Worm (Caenorhabditis elegans) whole organism, midembryonic: ENCODE measurements around the gene B0395.3.
"Not testable (repeated sequence)": the region's sequence is repeated elsewhere in the genome, so short reads cannot be mapped to it uniquely, and the experiment has no call there.

ENCODE experiments used
- T22C8.4 ChIP-seq: fragments of 200-800 bp; sonication (Bioruptor generic); IDR thresholded peaks from 2 replicates; pipeline ENCODE4 v1.3.6; 2022; ENCODE audit warnings: missing genetic modification characterization, missing compliant biosample characterization
- cog-1 ChIP-seq: sonication (generic microtip); optimal IDR thresholded peaks from 2 replicates; lab custom pipeline; 2016; ENCODE audit warnings: missing genetic modification characterization, missing compliant biosample characterization
- flt-1 ChIP-seq: fragments of 200-800 bp; sonication (Bioruptor generic); IDR thresholded peaks from 2 replicates; pipeline ENCODE4 v1.3.6; 2022; ENCODE audit warnings: missing genetic modification characterization, missing compliant biosample characterization
- klf-2 ChIP-seq: fragments of 200-800 bp; sonication (Bioruptor generic); conservative IDR thresholded peaks from 2 replicates; pipeline ENCODE4 v1.3.6; 2022; ENCODE audit warnings: missing genetic modification reagents, missing genetic modification characterization, missing compliant biosample characterization
- med-1 ChIP-seq: sonication (generic microtip); optimal IDR thresholded peaks from 2 replicates; lab custom pipeline; 2017; ENCODE audit warnings: missing genetic modification characterization, mild to moderate bottlenecking, missing compliant biosample characterization, antibody characterized with exemption, missing genetic modification reagents; ENCODE audit not compliant: insufficient read depth
- ref-1 ChIP-seq: fragments of 200-800 bp; sonication (Bioruptor generic); conservative IDR thresholded peaks from 2 replicates; pipeline ENCODE4 v1.3.6; 2022; ENCODE audit warnings: missing genetic modification reagents, missing genetic modification characterization, missing compliant biosample characterization
- tab-1 ChIP-seq: fragments of 200-800 bp; sonication (Bioruptor generic); IDR thresholded peaks from 2 replicates; pipeline ENCODE4 v1.3.6; 2022; ENCODE audit warnings: missing genetic modification characterization, missing compliant biosample characterization
- ztf-23 ChIP-seq: fragments of 200-800 bp; sonication (Bioruptor generic); IDR thresholded peaks from 2 replicates; pipeline ENCODE4 v1.3.6; 2022; ENCODE audit warnings: missing genetic modification reagents, missing genetic modification characterization, missing compliant biosample characterization
- ztf-29 ChIP-seq: fragments of 200-800 bp; sonication (Bioruptor generic); IDR thresholded peaks from 2 replicates; pipeline ENCODE4 v1.3.6; 2022; ENCODE audit warnings: missing genetic modification reagents, missing genetic modification characterization, missing compliant biosample characterization

The B0395.3 gene

ce11 chrX:16040207-16040716 is at the start of gene B0395.3:
B0395.3 (minus strand) TSS chrX:16040257.
- TF ChIP-seq cog-1 (no peak), ztf-23 (peak; percentile 65; the same call in 1 of the 2 replicates), klf-2 (GFP tag; lab: Robert Waterston, UW) (no peak), med-1 (no peak)

ce11 chrX:16087842-16088241 is 47.8 kb upstream of the B0395.3 start:
- TF ChIP-seq ztf-29 = no peak
- TF ChIP-seq cog-1 = no peak
- no peak for TF ChIP-seq med-1
- TF ChIP-seq klf-2 (GFP tag; lab: Robert Waterston, UW) = no peak
- TF ChIP-seq ztf-23 = no peak

DNA sequence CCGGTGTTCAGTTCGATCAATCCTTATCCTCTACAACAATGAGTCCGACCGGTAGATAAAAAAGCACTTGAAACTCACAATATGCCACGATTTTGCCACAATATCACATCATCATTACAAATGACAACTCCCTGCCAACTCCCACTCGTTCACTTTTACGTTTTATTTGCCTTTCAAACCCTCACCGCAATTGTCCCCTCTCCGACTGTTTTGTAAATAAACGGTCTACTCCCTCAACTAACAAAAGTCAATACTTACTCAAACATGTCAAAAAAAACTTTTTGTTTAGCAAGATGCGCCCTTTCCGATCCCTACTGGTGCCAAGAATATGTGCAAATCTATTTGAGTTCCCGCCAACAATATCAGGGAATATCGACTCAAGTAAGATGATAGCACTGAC is 45.0 kb upstream of the B0395.3 start, which contains the start of gene C30F2.2:
C30F2.2 (minus strand) TSS at position 122 of the 400 bp plus-strand sequence.
- TF ChIP-seq med-1 (no peak), flt-1 (GFP tag; lab: Robert Waterston, UW) (no peak), ref-1 (GFP tag; lab: Robert Waterston, UW) (no peak), ztf-23 (no peak), cog-1 (no peak), T22C8.4 (GFP tag; lab: Robert Waterston, UW) (no peak), klf-2 (GFP tag; lab: Robert Waterston, UW) (no peak), ztf-29 (no peak), tab-1 (no peak)

DNA sequence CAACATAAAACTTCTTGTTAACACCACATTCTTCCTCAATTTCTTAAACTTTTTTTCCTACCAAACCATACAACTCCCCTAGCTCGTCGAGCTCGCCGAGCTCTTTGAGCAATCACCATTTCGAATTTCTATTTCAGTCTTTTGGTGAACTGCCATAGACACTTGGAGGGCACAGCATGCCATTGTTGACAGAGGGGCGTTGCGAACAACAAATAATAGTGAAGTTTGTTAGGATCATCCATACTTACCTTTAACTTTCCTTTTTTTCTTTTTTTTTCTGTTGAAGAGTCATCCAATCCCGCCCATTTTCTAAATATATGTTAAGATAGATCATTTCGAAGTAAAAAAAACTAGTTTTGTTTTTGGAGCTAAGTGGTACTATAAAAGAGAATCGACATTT is 42.0 kb upstream of the B0395.3 start, which contains the start of gene idpp-14:
idpp-14 (plus strand) TSS at position 324 of the 400 bp plus-strand sequence.
- TF ChIP-seq med-1 (no peak), klf-2 (GFP tag; lab: Robert Waterston, UW) (no peak), ztf-29 (no peak), flt-1 (GFP tag; lab: Robert Waterston, UW) (no peak), tab-1 (no peak), ztf-23 (no peak), ref-1 (GFP tag; lab: Robert Waterston, UW) (no peak), cog-1 (no peak), T22C8.4 (GFP tag; lab: Robert Waterston, UW) (no peak)

DNA sequence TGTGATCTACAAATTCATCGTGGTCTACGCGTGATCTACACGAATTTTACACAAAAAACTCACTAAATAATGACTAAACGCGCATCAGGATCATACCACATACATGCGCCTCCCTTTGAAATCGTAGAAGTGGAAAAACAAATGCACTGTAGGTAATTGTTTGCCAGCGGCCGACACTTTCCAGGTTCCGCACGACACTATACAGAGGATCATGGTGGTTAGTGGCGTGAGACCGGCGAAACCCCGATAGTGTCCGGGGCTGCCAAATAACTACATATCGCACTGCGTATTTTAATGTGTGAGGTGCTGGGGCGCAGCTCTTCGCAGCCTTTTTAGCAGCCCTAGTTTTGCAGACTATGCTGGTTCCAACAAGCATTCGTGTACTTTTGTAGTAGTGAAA is 38.6 kb upstream of the B0395.3 start:
- TF ChIP-seq tab-1 (no peak), med-1 (no peak), ztf-23 (no peak), ref-1 (GFP tag; lab: Robert Waterston, UW) (no peak), cog-1 (no peak), klf-2 (GFP tag; lab: Robert Waterston, UW) (no peak), ztf-29 (no peak), T22C8.4 (GFP tag; lab: Robert Waterston, UW) (no peak), flt-1 (GFP tag; lab: Robert Waterston, UW) (no peak)

ce11 chrX:16076470-16076869 is 36.4 kb upstream of the B0395.3 start, which contains the start of gene C30F2.4:
C30F2.4 (minus strand) TSS chrX:16076570.
- TF ChIP-seq ztf-23 = no peak
- no peak for TF ChIP-seq flt-1 (GFP tag; lab: Robert Waterston, UW)
- TF ChIP-seq tab-1 = no peak
- no peak for TF ChIP-seq ztf-29
- TF ChIP-seq med-1 = no peak
- no peak for TF ChIP-seq ref-1 (GFP tag; lab: Robert Waterston, UW)
- no peak for TF ChIP-seq klf-2 (GFP tag; lab: Robert Waterston, UW)
- no peak for TF ChIP-seq cog-1
- TF ChIP-seq T22C8.4 (GFP tag; lab: Robert Waterston, UW) = no peak

DNA sequence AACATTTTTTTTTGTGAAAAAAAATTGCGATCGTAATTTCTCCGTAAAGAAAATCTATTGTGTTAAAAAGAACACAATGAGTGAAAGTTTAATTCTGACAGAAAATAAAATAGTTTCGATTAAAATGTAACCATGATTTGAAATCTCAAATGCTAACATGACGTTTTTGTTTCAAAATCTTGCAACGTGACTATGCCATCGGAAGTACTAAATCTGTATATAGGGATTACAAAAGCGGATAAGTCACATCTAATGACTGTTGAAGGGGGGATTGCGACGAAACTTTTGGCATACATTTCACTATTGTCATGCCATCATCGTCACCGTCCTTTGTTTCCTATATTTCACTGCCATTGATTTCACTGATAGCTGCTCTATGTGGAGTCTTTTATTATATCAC is 32.5 kb upstream of the B0395.3 start, which contains the start of gene col-187:
col-187 (plus strand) TSS at position 301 of the 400 bp plus-strand sequence.
- TF ChIP-seq T22C8.4 (GFP tag; lab: Robert Waterston, UW) (no peak), ref-1 (GFP tag; lab: Robert Waterston, UW) (no peak), klf-2 (GFP tag; lab: Robert Waterston, UW) (no peak), cog-1 (no peak), tab-1 (no peak), ztf-29 (no peak), med-1 (no peak)

ce11 chrX:16067984-16068383 is 27.9 kb upstream of the B0395.3 start:
- TF ChIP-seq ref-1 (GFP tag; lab: Robert Waterston, UW) (no peak), med-1 (no peak), cog-1 (no peak), T22C8.4 (GFP tag; lab: Robert Waterston, UW) (no peak), ztf-29 (no peak), klf-2 (GFP tag; lab: Robert Waterston, UW) (no peak), tab-1 (no peak)

- TF ChIP-seq cog-1; T22C8.4 (GFP tag; lab: Robert Waterston, UW); ztf-23: not testable (repeated sequence)
These were observed 22.3 kb upstream of the B0395.3 start, which contains the start of gene T27A8.3 for ce11 chrX:16062385-16062784. T27A8.3 (plus strand) TSS chrX:16062685.

DNA sequence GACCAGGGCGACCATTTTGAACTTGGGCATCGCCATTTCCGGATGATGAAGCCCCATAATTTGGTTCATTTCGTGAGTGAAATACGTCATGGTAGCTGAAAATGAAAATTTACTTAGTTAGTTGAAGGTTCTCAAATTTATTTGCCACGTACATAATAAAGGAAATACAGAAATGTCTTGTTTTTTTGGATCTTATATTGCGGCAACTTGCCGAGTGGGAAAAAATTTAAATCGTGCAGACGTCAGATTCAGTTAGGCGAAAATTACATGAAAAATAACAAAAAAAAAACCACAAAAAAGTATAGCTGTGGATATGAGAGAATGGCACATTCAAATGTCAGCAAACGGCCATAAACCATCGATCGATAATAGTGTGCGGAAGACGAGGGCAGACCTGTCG is 18.8 kb upstream of the B0395.3 start, which contains the start of gene T27A8.2:
T27A8.2 (minus strand) TSS at position 101 of the 400 bp plus-strand sequence.
- TF ChIP-seq tab-1 (no peak), ref-1 (GFP tag; lab: Robert Waterston, UW) (no peak), ztf-29 (no peak), flt-1 (GFP tag; lab: Robert Waterston, UW) (no peak), klf-2 (GFP tag; lab: Robert Waterston, UW) (no peak), ztf-23 (no peak), T22C8.4 (GFP tag; lab: Robert Waterston, UW) (peak; percentile 17; the same call in 1 of the 2 replicates), med-1 (no peak)

DNA sequence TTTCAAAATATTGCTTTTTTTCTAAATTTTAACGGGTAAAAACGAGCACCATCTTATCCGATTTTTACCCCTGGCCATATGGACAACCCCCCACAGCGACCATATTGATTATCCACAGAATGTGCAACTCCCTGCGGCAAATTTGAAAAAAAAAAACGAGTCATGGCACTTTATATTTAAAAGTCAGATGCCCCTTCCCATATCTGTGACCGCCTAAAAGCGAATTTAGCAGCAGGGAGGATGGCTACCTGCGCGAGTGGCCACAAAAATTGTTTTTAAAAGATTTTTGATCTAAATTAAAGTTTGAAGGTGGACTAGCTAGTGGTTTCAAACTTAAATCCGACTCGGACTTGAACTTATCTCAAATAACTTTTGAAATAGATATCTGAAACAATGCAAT is 16.3 kb upstream of the B0395.3 start:
- TF ChIP-seq ztf-29 = no peak
- 0 out of 2 replicates have a peak, but pooled peaks have one; percentile 33 for TF ChIP-seq ref-1 (GFP tag; lab: Robert Waterston, UW)
- peak; percentile 75 for TF ChIP-seq ztf-23
- peak; percentile 40; the same call in 1 of the 2 replicates for TF ChIP-seq flt-1 (GFP tag; lab: Robert Waterston, UW)
- TF ChIP-seq T22C8.4 (GFP tag; lab: Robert Waterston, UW) = peak; percentile 36; the same call in 1 of the 2 replicates
- TF ChIP-seq klf-2 (GFP tag; lab: Robert Waterston, UW) = peak; percentile 63
- TF ChIP-seq tab-1 = no peak
- no peak for TF ChIP-seq med-1
- peak; percentile 84 for TF ChIP-seq cog-1
